Worm (Caenorhabditis elegans) whole organism, L4 larva: Measurements from ENCODE around the gene tag-191.
A peak's percentile ranks its signal among the peaks of the same experiment; 100 is the strongest.

Experiments used
- F37D6.2 ChIP-seq: sonication (generic microtip); optimal IDR thresholded peaks from 2 replicates; lab custom pipeline; 2016; ENCODE audit warnings: mild to moderate bottlenecking, missing genetic modification characterization, missing compliant biosample characterization
- R02D3.7 ChIP-seq: fragments of 150-350 bp; sonication (generic microtip); optimal IDR thresholded peaks from 3 replicates; lab custom pipeline; 2014; ENCODE audit warnings: missing biosample characterization, missing genetic modification characterization
- T26A8.4 ChIP-seq: fragments of 200-800 bp; sonication (Bioruptor generic); IDR thresholded peaks from 2 replicates; pipeline ENCODE4 v1.3.6; 2022; ENCODE audit warnings: missing genetic modification characterization, missing compliant biosample characterization
- ZK337.2 ChIP-seq: fragments of 200-800 bp; sonication (Bioruptor generic); IDR thresholded peaks from 2 replicates; pipeline ENCODE4 v1.3.6; 2022; ENCODE audit warnings: missing genetic modification reagents, missing genetic modification characterization, missing compliant biosample characterization
- aha-1 ChIP-seq: fragments of 150-350 bp; peaks from one replicate; lab custom pipeline; 2014; ENCODE audit warnings: missing biosample characterization, missing genetic modification characterization
- aly-2 ChIP-seq: sonication (generic microtip); optimal IDR thresholded peaks from 2 replicates; lab custom pipeline; 2018; ENCODE audit warnings: missing biosample characterization, missing genetic modification characterization
- ceh-28 ChIP-seq: fragments of 150-350 bp; optimal IDR thresholded peaks from 2 replicates; lab custom pipeline; 2014; ENCODE audit warnings: missing biosample characterization, missing genetic modification reagents, missing genetic modification characterization
- ceh-62 ChIP-seq: sonication (generic microtip); optimal IDR thresholded peaks from 2 replicates; lab custom pipeline; 2017; ENCODE audit warnings: missing biosample characterization, missing genetic modification characterization
- ceh-82 ChIP-seq: sonication (generic microtip); optimal IDR thresholded peaks from 2 replicates; lab custom pipeline; 2017; ENCODE audit warnings: missing biosample characterization, missing genetic modification characterization
- ces-1 ChIP-seq: fragments of 150-350 bp; sonication (generic microtip); optimal IDR thresholded peaks from 4 replicates; lab custom pipeline; 2014; ENCODE audit warnings: missing biosample characterization, missing genetic modification reagents, missing genetic modification characterization
- daf-16 ChIP-seq, 3 experiments: sonication (generic microtip); optimal IDR thresholded peaks; 2 replicates each; lab custom pipeline; 2016 to 2017; ENCODE audit warnings: missing genetic modification characterization in 3 of 3, missing genetic modification reagents in 3 of 3, mild to moderate bottlenecking in 2 of 3, missing compliant biosample characterization in 2 of 3, missing biosample characterization in 1 of 3, moderate library complexity in 1 of 3
- dmd-8 ChIP-seq: fragments of 200-800 bp; sonication (Bioruptor generic); IDR thresholded peaks from 2 replicates; pipeline ENCODE4 v1.3.6; 2022; ENCODE audit warnings: missing genetic modification characterization, missing compliant biosample characterization
- dmd-9 ChIP-seq: fragments of 200-800 bp; sonication (Bioruptor generic); IDR thresholded peaks from 2 replicates; pipeline ENCODE4 v1.3.6; 2022; ENCODE audit warnings: missing genetic modification reagents, missing genetic modification characterization, missing compliant biosample characterization
- dpl-1 ChIP-seq: fragments of 150-350 bp; optimal IDR thresholded peaks from 2 replicates; lab custom pipeline; 2014; ENCODE audit warnings: missing biosample characterization, missing genetic modification reagents, missing genetic modification characterization
- duxl-1 ChIP-seq: sonication (generic microtip); optimal IDR thresholded peaks from 2 replicates; lab custom pipeline; 2016; ENCODE audit warnings: mild to moderate bottlenecking, missing genetic modification characterization, moderate library complexity, missing compliant biosample characterization; ENCODE audit not compliant: poor library complexity
- egl-43 ChIP-seq: fragments of 200-800 bp; sonication (Bioruptor generic); IDR thresholded peaks from 2 replicates; pipeline ENCODE4 v1.3.6; 2022; ENCODE audit warnings: missing genetic modification reagents, missing genetic modification characterization, missing compliant biosample characterization
- fos-1 ChIP-seq: fragments of 150-350 bp; optimal IDR thresholded peaks from 2 replicates; lab custom pipeline; 2014; ENCODE audit warnings: missing biosample characterization, missing genetic modification characterization
- hif-1 ChIP-seq, 2 experiments: sonication (generic microtip); optimal IDR thresholded peaks; 2 replicates each; lab custom pipeline; 2016 to 2017; ENCODE audit warnings: missing compliant biosample characterization in 2 of 2, missing genetic modification characterization in 2 of 2, missing genetic modification reagents in 2 of 2, missing genotype in 2 of 2, mild to moderate bottlenecking in 1 of 2
- hlh-30 ChIP-seq: sonication (generic microtip); optimal IDR thresholded peaks from 2 replicates; lab custom pipeline; 2017; ENCODE audit warnings: antibody characterized with exemption, mild to moderate bottlenecking, missing genetic modification characterization, missing compliant biosample characterization; ENCODE audit not compliant: insufficient read depth
- hmg-1.1 ChIP-seq: fragments of 200-800 bp; sonication (Bioruptor generic); IDR thresholded peaks from 2 replicates; pipeline ENCODE4 v1.3.6; 2022; ENCODE audit warnings: missing genetic modification reagents, missing genetic modification characterization, missing compliant biosample characterization
- jun-1 ChIP-seq: fragments of 150-350 bp; optimal IDR thresholded peaks from 2 replicates; lab custom pipeline; 2014; ENCODE audit warnings: missing biosample characterization, missing genetic modification reagents, missing genetic modification characterization
- lin-13 ChIP-seq: fragments of 150-350 bp; optimal IDR thresholded peaks from 2 replicates; lab custom pipeline; 2014; ENCODE audit warnings: missing biosample characterization, missing genetic modification reagents, missing genetic modification characterization
- lin-38 ChIP-seq: fragments of 200-800 bp; sonication (Bioruptor generic); IDR thresholded peaks from 2 replicates; pipeline ENCODE4 v1.3.6; 2022; ENCODE audit warnings: missing genetic modification reagents, missing genetic modification characterization, missing compliant biosample characterization
- lsy-2 ChIP-seq, 2 experiments: fragments of 150-350 bp in 1 of 2; sonication (generic microtip) in 1 of 2; optimal IDR thresholded peaks; 2 replicates each; lab custom pipeline; 2014 to 2017; ENCODE audit warnings: missing biosample characterization in 2 of 2, missing genetic modification characterization in 2 of 2
- madf-9 ChIP-seq: fragments of 200-800 bp; sonication (Bioruptor generic); conservative IDR thresholded peaks from 2 replicates; pipeline ENCODE4 v1.3.6; 2022; ENCODE audit warnings: missing genetic modification reagents, missing genetic modification characterization, missing compliant biosample characterization
- mep-1 ChIP-seq: fragments of 150-350 bp; sonication (generic microtip); optimal IDR thresholded peaks from 3 replicates; lab custom pipeline; 2014; ENCODE audit warnings: missing biosample characterization, missing genetic modification characterization
- mes-2 ChIP-seq: sonication (generic microtip); optimal IDR thresholded peaks from 2 replicates; lab custom pipeline; 2016; ENCODE audit warnings: missing genotype, mild to moderate bottlenecking, missing genetic modification characterization, missing compliant biosample characterization; ENCODE audit not compliant: poor library complexity, severe bottlenecking
- mxl-2 ChIP-seq: fragments of 200-800 bp; sonication (Bioruptor generic); conservative IDR thresholded peaks from 2 replicates; pipeline ENCODE4 v1.3.6; 2022; ENCODE audit warnings: missing genetic modification reagents, missing genetic modification characterization, missing compliant biosample characterization
- mxl-3 ChIP-seq: fragments of 200-800 bp; sonication (Bioruptor generic); optimal IDR thresholded peaks from 2 replicates; lab custom pipeline; 2018; ENCODE audit warnings: mild to moderate bottlenecking, missing genetic modification characterization, missing compliant biosample characterization
- nhr-10 ChIP-seq: fragments of 150-350 bp; optimal IDR thresholded peaks from 2 replicates; lab custom pipeline; 2014; ENCODE audit warnings: missing biosample characterization, missing genetic modification characterization
- nhr-11 ChIP-seq: fragments of 150-350 bp; optimal IDR thresholded peaks from 2 replicates; lab custom pipeline; 2014; ENCODE audit warnings: missing biosample characterization, missing genetic modification characterization
- nhr-111 ChIP-seq: fragments of 200-800 bp; sonication (Bioruptor generic); optimal IDR thresholded peaks from 2 replicates; lab custom pipeline; 2018; ENCODE audit warnings: mild to moderate bottlenecking, missing genetic modification characterization, missing compliant biosample characterization
- nhr-25 ChIP-seq: sonication (generic microtip); optimal IDR thresholded peaks from 2 replicates; lab custom pipeline; 2017; ENCODE audit warnings: missing genetic modification characterization, mild to moderate bottlenecking, missing compliant biosample characterization, antibody characterized with exemption, moderate library complexity, borderline replicate concordance; ENCODE audit not compliant: insufficient read depth
- nhr-28 ChIP-seq: fragments of 150-350 bp; optimal IDR thresholded peaks from 2 replicates; lab custom pipeline; 2014; ENCODE audit warnings: missing biosample characterization, missing genetic modification characterization
- nhr-6 ChIP-seq: fragments of 150-350 bp; optimal IDR thresholded peaks from 2 replicates; lab custom pipeline; 2014; ENCODE audit warnings: missing biosample characterization, missing genetic modification characterization
- nhr-77 ChIP-seq: fragments of 150-350 bp; optimal IDR thresholded peaks from 2 replicates; lab custom pipeline; 2014; ENCODE audit warnings: missing biosample characterization, missing genetic modification characterization
- php-3 ChIP-seq: fragments of 200-800 bp; sonication (Bioruptor generic); IDR thresholded peaks from 2 replicates; pipeline ENCODE4 v1.3.6; 2022; ENCODE audit warnings: missing genetic modification reagents, missing genetic modification characterization, missing compliant biosample characterization
- rbr-2 ChIP-seq: sonication (generic microtip); optimal IDR thresholded peaks from 2 replicates; lab custom pipeline; 2016; ENCODE audit warnings: missing genotype, missing genetic modification characterization, missing compliant biosample characterization
- saeg-2 ChIP-seq: fragments of 200-800 bp; sonication (Bioruptor generic); IDR thresholded peaks from 2 replicates; pipeline ENCODE4 v1.3.6; 2022; ENCODE audit warnings: missing genetic modification reagents, missing genetic modification characterization, missing compliant biosample characterization
- snpc-4 ChIP-seq: fragments of 150-350 bp; optimal IDR thresholded peaks from 2 replicates; lab custom pipeline; 2014; ENCODE audit warnings: missing biosample characterization, missing genetic modification characterization
- spr-1 ChIP-seq: sonication (generic microtip); optimal IDR thresholded peaks from 2 replicates; lab custom pipeline; 2016; ENCODE audit warnings: mild to moderate bottlenecking, missing genetic modification characterization, missing compliant biosample characterization
- unc-62 ChIP-seq, 3 experiments: fragments of 150-350 bp in 1 of 3; sonication (generic microtip); optimal IDR thresholded peaks in 2 of 3; peaks in 1 of 3; 1 replicate in 1 of 3; 2 replicates in 2 of 3; lab custom pipeline; 2014 to 2017; ENCODE audit warnings: missing biosample characterization in 3 of 3, missing genetic modification characterization in 3 of 3, missing genetic modification reagents in 3 of 3, missing genotype in 1 of 3
- zip-11 ChIP-seq: fragments of 200-800 bp; sonication (Bioruptor generic); IDR thresholded peaks from 2 replicates; pipeline ENCODE4 v1.3.6; 2022; ENCODE audit warnings: missing genetic modification characterization, missing compliant biosample characterization
- ztf-11 ChIP-seq: fragments of 150-350 bp; optimal IDR thresholded peaks from 2 replicates; lab custom pipeline; 2014; ENCODE audit warnings: missing biosample characterization, missing genetic modification characterization

The tag-191 gene

ce11 chrV:14525089-14525488 lies 11.1 kb downstream of the tag-191 start, which contains the start of gene hda-1:
Gene hda-1 (plus strand): TSS chrV:14525389.
- TF ChIP-seq ceh-28 (tag; lab: Kevin White, UChicago) (no peak), jun-1 (tag; lab: Kevin White, UChicago) (no peak), nhr-10 (tag; lab: Kevin White, UChicago) (no peak), zip-11 (GFP tag; lab: Robert Waterston, UW) (no peak), egl-43 (GFP tag; lab: Robert Waterston, UW) (no peak)

- TF ChIP-seq nhr-28 (tag; lab: Kevin White, UChicago) (peak; percentile 59), lsy-2 (tag; optimal IDR thresholded peaks at IDR 0.05; lab: Kevin White, UChicago) (peak in 1 of 2 experiments; percentile 66), hmg-1.1 (peak; percentile 45; the same call in 1 of the 2 replicates), aha-1 (tag; lab: Kevin White, UChicago) (peak; percentile 77), ztf-11 (tag; lab: Kevin White, UChicago) (no peak), mxl-3 (GFP tag; lab: Kevin White, UChicago) (peak; percentile 6), mes-2 (tag; lab: Kevin White, UChicago) (peak; percentile 77), T26A8.4 (GFP tag; lab: Robert Waterston, UW) (no peak), rbr-2 (tag; lab: Kevin White, UChicago) (peak; percentile 41), R02D3.7 (tag; lab: Kevin White, UChicago) (no peak), dpl-1 (GFP tag; lab: Kevin White, UChicago) (peak; percentile 53), duxl-1 (no peak), lin-38 (peak; percentile 62), ZK337.2 (GFP tag; lab: Robert Waterston, UW) (no peak), mep-1 (tag; lab: Kevin White, UChicago) (peak; percentile 75), daf-16 (GFP tag; optimal IDR thresholded peaks at IDR 0.05; lab: Kevin White, UChicago) (no peak), daf-16 (tag; optimal IDR thresholded peaks at IDR 0.05; lab: Kevin White, UChicago) (peak; percentile 40), hlh-30 (tag; lab: Kevin White, UChicago) (peak; percentile 35), hif-1 (tag; optimal IDR thresholded peaks at IDR 0.05; lab: Kevin White, UChicago) (peak in 1 of 2 experiments; percentile 28), nhr-6 (tag; lab: Kevin White, UChicago) (peak; percentile 89), ceh-62 (no peak), lin-13 (peak; percentile 40), nhr-77 (peak; percentile 43)
Measured at ce11 chrV:14523788-14524582, 12.2 kb downstream of the tag-191 start, which contains the start of gene ril-1. Gene ril-1 (minus strand): TSS chrV:14524129.

ce11 chrV:14523105-14523504 lies 13.1 kb downstream of the tag-191 start, which contains the start of gene C53A5.2:
Gene C53A5.2 (minus strand): TSS chrV:14523205.
- no peak for TF ChIP-seq egl-43 (GFP tag; lab: Robert Waterston, UW)

- TF ChIP-seq spr-1 (tag; lab: Kevin White, UChicago) (no peak), dmd-8 (no peak), saeg-2 (GFP tag; lab: Robert Waterston, UW) (no peak), fos-1 (no peak), unc-62 (GFP tag; optimal IDR thresholded peaks at IDR 0.05 in 1 of 2; lab: Kevin White, UChicago) (no peak), unc-62 (tag; optimal IDR thresholded peaks at IDR 0.05; lab: Kevin White, UChicago) (no peak), dmd-9 (GFP tag; lab: Robert Waterston, UW) (no peak), php-3 (GFP tag; lab: Robert Waterston, UW) (no peak), nhr-11 (tag; lab: Kevin White, UChicago) (no peak), madf-9 (no peak), snpc-4 (tag; lab: Kevin White, UChicago) (no peak), nhr-25 (no peak), aly-2 (tag; lab: Kevin White, UChicago) (no peak), nhr-111 (GFP tag; lab: Kevin White, UChicago) (no peak), ces-1 (no peak), jun-1 (tag; lab: Kevin White, UChicago) (no peak), mxl-2 (GFP tag; lab: Robert Waterston, UW) (no peak), F37D6.2 (tag; lab: Kevin White, UChicago) (no peak), ceh-82 (tag; lab: Kevin White, UChicago) (no peak)
Measured at ce11 chrV:14522514-14522913, 13.7 kb downstream of the tag-191 start, which contains the start of gene C53A5.16. Gene C53A5.16 (minus strand): TSS chrV:14522614.
